Worm (Caenorhabditis elegans) whole organism, early embryonic: ENCODE measurements around the gene bed-3.

ENCODE experiments used
- B0310.2 ChIP-seq: sonication (generic microtip); optimal IDR thresholded peaks from 2 replicates; lab custom pipeline; 2016; ENCODE audit warnings: mild to moderate bottlenecking, missing genetic modification characterization, missing compliant biosample characterization
- aly-1 ChIP-seq: sonication (generic microtip); optimal IDR thresholded peaks from 2 replicates; lab custom pipeline; 2016; ENCODE audit warnings: missing genetic modification characterization, missing compliant biosample characterization
- ama-1 ChIP-seq: fragments of 150-350 bp; optimal IDR thresholded peaks from 2 replicates; lab custom pipeline; 2014
- ceh-13 ChIP-seq: fragments of 200-800 bp; sonication (Bioruptor generic); optimal IDR thresholded peaks from 2 replicates; lab custom pipeline; 2018; ENCODE audit warnings: mild to moderate bottlenecking, missing genetic modification characterization, missing compliant biosample characterization
- flt-1 ChIP-seq: fragments of 200-800 bp; sonication (Bioruptor generic); IDR thresholded peaks from 2 replicates; pipeline ENCODE4 v1.3.6; 2022; ENCODE audit warnings: missing genetic modification characterization, missing compliant biosample characterization
- pes-1 ChIP-seq: fragments of 200-800 bp; sonication (Bioruptor generic); IDR thresholded peaks from 2 replicates; pipeline ENCODE4 v1.3.6; 2022; ENCODE audit warnings: missing genetic modification reagents, missing genetic modification characterization, missing compliant biosample characterization
- sea-1 ChIP-seq: fragments of 200-800 bp; sonication (Bioruptor generic); conservative IDR thresholded peaks from 2 replicates; pipeline ENCODE4 v1.3.6; 2022; ENCODE audit warnings: missing genetic modification characterization, missing compliant biosample characterization
- tbx-37 ChIP-seq: fragments of 200-800 bp; sonication (Bioruptor generic); conservative IDR thresholded peaks from 2 replicates; pipeline ENCODE4 v1.3.6; 2022; ENCODE audit warnings: missing genetic modification reagents, missing genetic modification characterization, missing compliant biosample characterization

DNA sequence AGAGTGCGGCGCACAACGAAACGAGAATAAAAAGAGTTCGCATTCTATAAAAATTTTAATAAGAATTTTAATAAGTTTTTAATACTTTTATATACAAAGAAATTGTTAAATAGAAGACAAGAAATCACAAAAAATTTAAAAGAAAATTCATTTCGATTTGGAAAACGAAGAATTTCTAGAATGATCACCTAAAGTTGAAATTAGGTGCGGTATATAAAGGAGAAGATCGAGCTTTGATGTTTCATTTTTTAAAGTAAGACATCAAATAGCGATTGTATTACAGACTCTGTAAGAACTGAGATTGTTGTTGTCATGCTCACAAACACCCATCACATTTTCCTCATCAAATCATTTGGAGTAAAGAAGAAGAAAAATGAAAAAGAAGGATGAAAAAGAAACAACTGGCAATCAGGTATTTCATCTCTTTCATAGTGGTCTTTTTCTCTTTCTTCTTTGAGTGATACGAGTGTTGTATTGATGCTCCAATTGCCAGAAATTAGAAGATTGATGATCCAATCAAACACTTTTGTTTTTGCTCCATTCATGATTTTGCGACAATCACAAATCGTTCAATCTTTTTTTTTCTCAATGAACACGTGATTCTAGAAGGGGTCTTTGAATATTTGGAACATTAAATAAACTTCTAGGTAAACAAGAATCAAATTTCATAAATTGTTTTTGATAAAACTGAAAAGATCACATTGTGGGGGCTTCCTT lies 12.0 kb downstream of the bed-3 start, which contains the start of gene dur-1:
- no peak for TF ChIP-seq aly-1
- no peak for TF ChIP-seq flt-1
- TF ChIP-seq ama-1 (lab: Kevin White, UChicago): no peak
- no peak for TF ChIP-seq tbx-37 (GFP tag; lab: Robert Waterston, UW)
- no peak for TF ChIP-seq ceh-13 (GFP tag; lab: Kevin White, UChicago)
- TF ChIP-seq B0310.2: no peak
- no peak for TF ChIP-seq sea-1 (GFP tag; lab: Robert Waterston, UW)
- TF ChIP-seq pes-1 (GFP tag; lab: Robert Waterston, UW): no peak
